Worm (Caenorhabditis elegans) whole organism, L4 larva: ENCODE measurements around the gene ZK856.16.

Source experiments
- F26F4.8 ChIP-seq: fragments of 200-800 bp; sonication (Bioruptor generic); conservative IDR thresholded peaks from 2 replicates; pipeline ENCODE4 v1.3.6; 2022; ENCODE audit warnings: missing genetic modification characterization, missing compliant biosample characterization
- F37D6.2 ChIP-seq: sonication (generic microtip); optimal IDR thresholded peaks from 2 replicates; lab custom pipeline; 2016; ENCODE audit warnings: mild to moderate bottlenecking, missing genetic modification characterization, missing compliant biosample characterization
- F44E2.7 ChIP-seq: fragments of 200-800 bp; sonication (Bioruptor generic); IDR thresholded peaks from 2 replicates; pipeline ENCODE4 v2.1.2; 2022; ENCODE audit warnings: missing genetic modification characterization, missing compliant biosample characterization
- T20F7.1 ChIP-seq: fragments of 200-800 bp; sonication (Bioruptor generic); optimal IDR thresholded peaks from 2 replicates; lab custom pipeline; 2018; ENCODE audit warnings: mild to moderate bottlenecking, missing genetic modification characterization, missing compliant biosample characterization
- T26A8.4 ChIP-seq: fragments of 200-800 bp; sonication (Bioruptor generic); IDR thresholded peaks from 2 replicates; pipeline ENCODE4 v1.3.6; 2022; ENCODE audit warnings: missing genetic modification characterization, missing compliant biosample characterization
- Y105C5A.15 ChIP-seq: fragments of 200-800 bp; sonication (Bioruptor generic); IDR thresholded peaks from 2 replicates; pipeline ENCODE4 v1.3.6; 2022; ENCODE audit warnings: missing genetic modification characterization, missing compliant biosample characterization
- Y48G9A.11 ChIP-seq: fragments of 200-800 bp; sonication (Bioruptor generic); IDR thresholded peaks from 2 replicates; pipeline ENCODE4 v1.3.6; 2022; ENCODE audit warnings: missing genetic modification reagents, missing genetic modification characterization, missing compliant biosample characterization
- Y75B8A.6 ChIP-seq: fragments of 200-800 bp; sonication (Bioruptor generic); IDR thresholded peaks from 2 replicates; pipeline ENCODE4 v1.3.6; 2022; ENCODE audit warnings: missing genetic modification reagents, missing genetic modification characterization, missing compliant biosample characterization
- arid-1 ChIP-seq: fragments of 200-800 bp; sonication (Bioruptor generic); conservative IDR thresholded peaks from 2 replicates; pipeline ENCODE4 v1.3.6; 2022; ENCODE audit warnings: missing genetic modification reagents, missing genetic modification characterization, missing compliant biosample characterization
- ceh-32 ChIP-seq: sonication (generic microtip); optimal IDR thresholded peaks from 2 replicates; lab custom pipeline; 2016; ENCODE audit warnings: mild to moderate bottlenecking, missing genetic modification characterization, missing compliant biosample characterization; ENCODE audit not compliant: poor library complexity
- ceh-62 ChIP-seq: sonication (generic microtip); optimal IDR thresholded peaks from 2 replicates; lab custom pipeline; 2017; ENCODE audit warnings: missing biosample characterization, missing genetic modification characterization
- ctbp-1 ChIP-seq: fragments of 200-800 bp; sonication (Bioruptor generic); IDR thresholded peaks from 2 replicates; pipeline ENCODE4 v1.3.6; 2022; ENCODE audit warnings: missing genetic modification reagents, missing genetic modification characterization, missing compliant biosample characterization
- daf-19 ChIP-seq: fragments of 200-800 bp; sonication (Bioruptor generic); conservative IDR thresholded peaks from 2 replicates; pipeline ENCODE4 v1.3.6; 2022; ENCODE audit warnings: missing genetic modification characterization, missing compliant biosample characterization
- dmd-6 ChIP-seq: fragments of 200-800 bp; sonication (Bioruptor generic); IDR thresholded peaks from 2 replicates; pipeline ENCODE4 v1.3.6; 2022; ENCODE audit warnings: missing genetic modification reagents, missing genetic modification characterization, missing compliant biosample characterization
- dve-1 ChIP-seq: sonication (generic microtip); optimal IDR thresholded peaks from 2 replicates; lab custom pipeline; 2017; ENCODE audit warnings: antibody characterized with exemption, mild to moderate bottlenecking, missing genetic modification characterization, missing compliant biosample characterization; ENCODE audit not compliant: insufficient read depth
- fkh-10 ChIP-seq: fragments of 150-350 bp; optimal IDR thresholded peaks from 2 replicates; lab custom pipeline; 2014; ENCODE audit warnings: missing biosample characterization, missing genetic modification reagents, missing genetic modification characterization
- hlh-11 ChIP-seq: fragments of 200-800 bp; sonication (Bioruptor generic); optimal IDR thresholded peaks from 2 replicates; lab custom pipeline; 2018; ENCODE audit warnings: mild to moderate bottlenecking, missing genetic modification characterization, missing compliant biosample characterization
- hlh-30 ChIP-seq: sonication (generic microtip); optimal IDR thresholded peaks from 2 replicates; lab custom pipeline; 2017; ENCODE audit warnings: antibody characterized with exemption, mild to moderate bottlenecking, missing genetic modification characterization, missing compliant biosample characterization; ENCODE audit not compliant: insufficient read depth
- hmg-1.1 ChIP-seq: fragments of 200-800 bp; sonication (Bioruptor generic); IDR thresholded peaks from 2 replicates; pipeline ENCODE4 v1.3.6; 2022; ENCODE audit warnings: missing genetic modification reagents, missing genetic modification characterization, missing compliant biosample characterization
- jun-1 ChIP-seq: fragments of 150-350 bp; optimal IDR thresholded peaks from 2 replicates; lab custom pipeline; 2014; ENCODE audit warnings: missing biosample characterization, missing genetic modification reagents, missing genetic modification characterization
- lin-29 ChIP-seq: fragments of 200-800 bp; sonication (Bioruptor generic); IDR thresholded peaks from 2 replicates; pipeline ENCODE4 v1.3.6; 2022; ENCODE audit warnings: missing genetic modification reagents, missing genetic modification characterization, missing compliant biosample characterization
- lin-38 ChIP-seq: fragments of 200-800 bp; sonication (Bioruptor generic); IDR thresholded peaks from 2 replicates; pipeline ENCODE4 v1.3.6; 2022; ENCODE audit warnings: missing genetic modification reagents, missing genetic modification characterization, missing compliant biosample characterization
- lir-3 ChIP-seq: sonication (generic microtip); optimal IDR thresholded peaks from 2 replicates; lab custom pipeline; 2016; ENCODE audit warnings: mild to moderate bottlenecking, missing genetic modification characterization, missing compliant biosample characterization
- lsy-2 ChIP-seq, 2 experiments: fragments of 150-350 bp in 1 of 2; sonication (generic microtip) in 1 of 2; optimal IDR thresholded peaks; 2 replicates each; lab custom pipeline; 2014 to 2017; ENCODE audit warnings: missing biosample characterization in 2 of 2, missing genetic modification characterization in 2 of 2
- mdl-1 ChIP-seq, 2 experiments: fragments of 150-350 bp in 1 of 2; sonication (generic microtip) in 1 of 2; optimal IDR thresholded peaks; 2 replicates each; lab custom pipeline; 2014 to 2017; ENCODE audit warnings: missing biosample characterization in 2 of 2, missing genetic modification characterization in 2 of 2
- mdt-29 ChIP-seq: fragments of 200-800 bp; sonication (Bioruptor generic); IDR thresholded peaks from 2 replicates; pipeline ENCODE4 v1.3.6; 2022; ENCODE audit warnings: missing genetic modification reagents, missing genetic modification characterization, missing compliant biosample characterization
- mep-1 ChIP-seq: fragments of 150-350 bp; sonication (generic microtip); optimal IDR thresholded peaks from 3 replicates; lab custom pipeline; 2014; ENCODE audit warnings: missing biosample characterization, missing genetic modification characterization
- mes-2 ChIP-seq: sonication (generic microtip); optimal IDR thresholded peaks from 2 replicates; lab custom pipeline; 2016; ENCODE audit warnings: missing genotype, mild to moderate bottlenecking, missing genetic modification characterization, missing compliant biosample characterization; ENCODE audit not compliant: poor library complexity, severe bottlenecking
- mxl-2 ChIP-seq: fragments of 200-800 bp; sonication (Bioruptor generic); conservative IDR thresholded peaks from 2 replicates; pipeline ENCODE4 v1.3.6; 2022; ENCODE audit warnings: missing genetic modification reagents, missing genetic modification characterization, missing compliant biosample characterization
- mxl-3 ChIP-seq: fragments of 200-800 bp; sonication (Bioruptor generic); optimal IDR thresholded peaks from 2 replicates; lab custom pipeline; 2018; ENCODE audit warnings: mild to moderate bottlenecking, missing genetic modification characterization, missing compliant biosample characterization
- nhr-10 ChIP-seq: fragments of 150-350 bp; optimal IDR thresholded peaks from 2 replicates; lab custom pipeline; 2014; ENCODE audit warnings: missing biosample characterization, missing genetic modification characterization
- nhr-11 ChIP-seq: fragments of 150-350 bp; optimal IDR thresholded peaks from 2 replicates; lab custom pipeline; 2014; ENCODE audit warnings: missing biosample characterization, missing genetic modification characterization
- nhr-111 ChIP-seq: fragments of 200-800 bp; sonication (Bioruptor generic); optimal IDR thresholded peaks from 2 replicates; lab custom pipeline; 2018; ENCODE audit warnings: mild to moderate bottlenecking, missing genetic modification characterization, missing compliant biosample characterization
- nhr-28 ChIP-seq: fragments of 150-350 bp; optimal IDR thresholded peaks from 2 replicates; lab custom pipeline; 2014; ENCODE audit warnings: missing biosample characterization, missing genetic modification characterization
- nhr-48 ChIP-seq: sonication (generic microtip); optimal IDR thresholded peaks from 2 replicates; lab custom pipeline; 2016; ENCODE audit warnings: mild to moderate bottlenecking, missing genetic modification characterization, missing compliant biosample characterization
- nhr-76 ChIP-seq: fragments of 150-350 bp; optimal IDR thresholded peaks from 2 replicates; lab custom pipeline; 2014; ENCODE audit warnings: missing biosample characterization, missing genetic modification characterization
- pha-4 ChIP-seq, 2 experiments: fragments of 150-350 bp in 1 of 2; fragments of 200-800 bp in 1 of 2; sonication (Bioruptor generic) in 1 of 2; IDR thresholded peaks in 1 of 2; optimal IDR thresholded peaks in 1 of 2; 2 replicates each; pipeline versions ENCODE4 v1.3.6 to Lab custom; 2014 to 2022; ENCODE audit warnings: missing genetic modification characterization in 2 of 2, missing genetic modification reagents in 2 of 2, missing biosample characterization in 1 of 2, missing compliant biosample characterization in 1 of 2
- pqm-1 ChIP-seq: sonication (generic microtip); optimal IDR thresholded peaks from 2 replicates; lab custom pipeline; 2017; ENCODE audit warnings: missing biosample characterization, missing genetic modification characterization
- saeg-2 ChIP-seq: fragments of 200-800 bp; sonication (Bioruptor generic); IDR thresholded peaks from 2 replicates; pipeline ENCODE4 v1.3.6; 2022; ENCODE audit warnings: missing genetic modification reagents, missing genetic modification characterization, missing compliant biosample characterization
- set-16 ChIP-seq: fragments of 200-800 bp; sonication (Bioruptor generic); IDR thresholded peaks from 2 replicates; pipeline ENCODE4 v1.3.6; 2022; ENCODE audit warnings: missing genetic modification reagents, missing genetic modification characterization, missing compliant biosample characterization
- snpc-4 ChIP-seq: fragments of 150-350 bp; optimal IDR thresholded peaks from 2 replicates; lab custom pipeline; 2014; ENCODE audit warnings: missing biosample characterization, missing genetic modification characterization
- tra-1 ChIP-seq: fragments of 200-800 bp; sonication (Bioruptor generic); IDR thresholded peaks from 2 replicates; pipeline ENCODE4 v1.3.6; 2022; ENCODE audit warnings: missing genetic modification reagents, missing genetic modification characterization, missing compliant biosample characterization
- unc-62 ChIP-seq, 3 experiments: fragments of 150-350 bp in 1 of 3; sonication (generic microtip); optimal IDR thresholded peaks in 2 of 3; peaks in 1 of 3; 1 replicate in 1 of 3; 2 replicates in 2 of 3; lab custom pipeline; 2014 to 2017; ENCODE audit warnings: missing biosample characterization in 3 of 3, missing genetic modification characterization in 3 of 3, missing genetic modification reagents in 3 of 3, missing genotype in 1 of 3

Gene ZK856.16

DNA sequence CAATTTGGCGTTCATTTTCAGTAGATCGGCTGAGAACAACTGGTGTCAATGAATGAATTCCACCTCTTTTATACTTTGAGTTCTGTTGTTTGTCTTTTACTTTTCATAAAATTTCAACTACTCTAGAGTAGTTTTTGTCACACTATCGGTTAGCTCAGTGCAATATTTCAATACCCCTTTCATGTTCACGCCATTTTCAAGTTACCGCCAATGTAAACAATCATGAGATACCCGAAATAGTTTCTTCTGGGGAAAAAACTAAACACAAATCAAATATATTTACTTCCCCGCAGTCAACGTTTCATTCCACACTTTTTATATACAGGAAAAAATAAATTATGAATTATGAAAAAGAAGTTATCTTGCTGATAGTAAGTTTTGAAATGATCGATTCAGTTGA is 23.0 kb upstream of the ZK856.16 start, which contains the start of gene fipr-4:
Gene fipr-4, minus strand, starts transcription at position 101 of the 400 bp plus-strand sequence.
- TF ChIP-seq Y75B8A.6 (no peak), saeg-2 (GFP tag; lab: Robert Waterston, UW) (no peak), F37D6.2 (tag; lab: Kevin White, UChicago) (no peak), nhr-111 (GFP tag; lab: Kevin White, UChicago) (no peak), mep-1 (tag; lab: Kevin White, UChicago) (no peak), T26A8.4 (GFP tag; lab: Robert Waterston, UW) (no peak), jun-1 (no peak), hmg-1.1 (GFP tag; lab: Robert Waterston, UW) (no peak), F26F4.8 (no peak)

DNA sequence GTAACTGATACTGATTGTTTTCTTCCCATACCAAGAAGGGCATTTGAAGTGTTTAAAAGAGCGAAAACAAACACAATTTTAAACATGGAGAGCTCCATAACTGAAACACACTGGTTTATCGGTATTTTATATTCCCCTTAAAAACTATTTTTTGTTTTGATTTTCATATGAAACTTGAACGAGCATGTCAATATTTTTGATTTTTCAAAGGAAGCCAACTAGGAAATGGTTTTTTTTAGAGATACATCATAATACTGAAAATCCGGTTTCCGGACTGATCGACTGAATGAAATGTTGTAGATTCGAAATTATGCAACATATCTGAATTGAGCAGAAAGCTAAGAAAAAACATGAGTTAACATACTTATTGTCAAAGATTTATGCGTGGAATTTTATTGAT is 21.9 kb upstream of the ZK856.16 start, which contains the start of gene ttr-19:
Gene ttr-19, minus strand, starts transcription at position 101 of the 400 bp plus-strand sequence.
- TF ChIP-seq ctbp-1 (no peak), nhr-11 (tag; lab: Kevin White, UChicago) (no peak), mes-2 (tag; lab: Kevin White, UChicago) (no peak), mxl-2 (no peak), lin-29 (GFP tag; lab: Robert Waterston, UW) (no peak), set-16 (no peak), mep-1 (tag; lab: Kevin White, UChicago) (no peak), tra-1 (no peak), nhr-10 (tag; lab: Kevin White, UChicago) (no peak), nhr-111 (GFP tag; lab: Kevin White, UChicago) (no peak), hlh-11 (tag; lab: Kevin White, UChicago) (no peak), dmd-6 (GFP tag; lab: Robert Waterston, UW) (no peak), nhr-48 (tag; lab: Kevin White, UChicago) (no peak), daf-19 (no peak), ceh-62 (tag; lab: Kevin White, UChicago) (no peak)
- TF ChIP-seq, all 104 proteins: peak for 0

DNA sequence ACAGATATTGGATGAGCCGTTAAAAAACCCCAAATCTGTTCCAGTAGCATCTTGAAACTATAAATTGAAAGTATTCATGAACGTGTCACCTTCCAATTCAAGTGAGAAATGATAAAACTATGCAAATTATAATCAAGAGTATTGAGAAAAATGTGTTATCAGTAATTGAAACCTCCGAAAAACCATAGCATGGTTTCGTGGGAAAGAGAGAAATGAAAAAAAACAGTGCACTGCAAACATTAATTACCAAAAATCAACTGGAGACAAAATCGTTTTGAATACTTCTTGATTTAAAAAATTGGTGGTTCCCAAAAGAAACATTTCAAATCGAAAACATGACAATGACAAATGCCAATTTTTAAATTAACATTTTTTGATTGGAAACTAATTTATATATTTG is 20.2 kb upstream of the ZK856.16 start, which contains the start of gene daf-36:
Gene daf-36, minus strand, starts transcription at position 101 of the 400 bp plus-strand sequence.
- TF ChIP-seq F44E2.7 (no peak), nhr-28 (tag; lab: Kevin White, UChicago) (peak; percentile 39), lsy-2 (tag; optimal IDR thresholded peaks at IDR 0.05; lab: Kevin White, UChicago) (no peak)
- TF ChIP-seq, all 104 proteins: peak for 1

DNA sequence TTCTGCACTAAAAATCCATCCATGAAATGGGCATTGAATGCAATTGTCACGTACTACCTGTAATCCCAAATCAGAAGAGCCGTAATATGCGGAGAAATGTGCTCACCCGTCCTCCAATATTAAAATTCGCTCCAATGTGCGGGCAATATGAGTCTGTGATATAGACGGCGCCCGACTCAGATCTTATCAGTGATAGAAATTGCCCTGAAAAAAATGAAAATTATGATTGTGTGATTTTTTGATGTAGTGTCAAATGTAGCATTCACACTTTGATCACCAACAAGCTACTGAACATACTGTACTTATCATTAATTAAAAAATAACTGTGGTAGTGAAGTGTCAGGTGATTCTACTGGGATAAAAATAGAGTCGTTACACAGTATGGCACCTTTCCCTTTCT is 19.2 kb upstream of the ZK856.16 start:
- TF ChIP-seq lin-29 (GFP tag; lab: Robert Waterston, UW) (no peak), mxl-2 (no peak), T20F7.1 (no peak), unc-62 (GFP tag; optimal IDR thresholded peaks at IDR 0.05 in 1 of 2; lab: Kevin White, UChicago) (no peak), unc-62 (tag; optimal IDR thresholded peaks at IDR 0.05; lab: Kevin White, UChicago) (no peak), pqm-1 (tag; lab: Kevin White, UChicago) (peak; percentile 73), pha-4 (GFP tag; IDR thresholded peaks at IDR 0.05; lab: Robert Waterston, UW) (no peak), pha-4 (tag; optimal IDR thresholded peaks at IDR 0.05; lab: Kevin White, UChicago) (no peak), snpc-4 (no peak), nhr-28 (tag; lab: Kevin White, UChicago) (peak; percentile 76), dve-1 (tag; lab: Kevin White, UChicago) (no peak)
- TF ChIP-seq, all 104 proteins: peak for 2

DNA sequence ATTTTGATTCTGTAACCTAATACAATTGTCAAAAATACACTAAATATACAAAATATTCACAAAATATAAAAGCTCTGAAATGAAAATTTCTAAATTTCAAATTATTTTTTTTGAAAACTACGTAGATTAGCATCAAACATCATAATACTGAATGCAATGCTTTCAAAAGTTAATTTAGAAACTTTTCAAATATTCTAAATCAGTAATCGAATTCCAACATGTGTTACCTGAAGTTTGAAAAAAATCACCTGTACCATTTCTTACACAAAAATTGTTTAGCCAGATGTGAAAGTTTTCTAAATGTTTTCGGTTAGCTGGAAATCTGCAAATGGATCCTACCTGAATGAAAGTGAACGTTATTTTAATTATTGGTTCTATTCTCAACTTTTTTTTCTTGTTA is 16.6 kb upstream of the ZK856.16 start, which contains the start of gene C12D8.20:
Gene C12D8.20, plus strand, starts transcription at position 301 of the 400 bp plus-strand sequence.
- TF ChIP-seq ceh-32 (tag; lab: Kevin White, UChicago): no peak
- TF ChIP-seq pqm-1 (tag; lab: Kevin White, UChicago): no peak
- TF ChIP-seq Y48G9A.11: no peak
- TF ChIP-seq Y105C5A.15 (GFP tag; lab: Robert Waterston, UW): no peak
- no peak for TF ChIP-seq fkh-10
- no peak for TF ChIP-seq tra-1
- no peak for TF ChIP-seq mdl-1 (tag; optimal IDR thresholded peaks at IDR 0.05; lab: Kevin White, UChicago)
- no peak for TF ChIP-seq lir-3
- TF ChIP-seq mdt-29: no peak
- no peak for TF ChIP-seq arid-1 (GFP tag; lab: Robert Waterston, UW)
- TF ChIP-seq nhr-111 (GFP tag; lab: Kevin White, UChicago): no peak
- TF ChIP-seq T20F7.1: no peak
- no peak for TF ChIP-seq mxl-3 (GFP tag; lab: Kevin White, UChicago)
- TF ChIP-seq daf-19: no peak
- TF ChIP-seq lin-38: no peak
- no peak for TF ChIP-seq hlh-30
- TF ChIP-seq nhr-76: no peak
